Worm (Caenorhabditis elegans) whole organism, L2 larva: ENCODE results near the gene srx-12.

Experiments
- C34F6.9 ChIP-seq: fragments of 150-350 bp; optimal IDR thresholded peaks from 2 replicates; lab custom pipeline; 2014; ENCODE audit warnings: missing biosample characterization, missing genetic modification characterization
- F13H6.1 ChIP-seq: sonication (generic microtip); optimal IDR thresholded peaks from 2 replicates; lab custom pipeline; 2016; ENCODE audit warnings: missing genetic modification characterization, missing compliant biosample characterization
- Y55F3AM.14 ChIP-seq: fragments of 200-800 bp; sonication (Bioruptor generic); optimal IDR thresholded peaks from 2 replicates; lab custom pipeline; 2018; ENCODE audit warnings: mild to moderate bottlenecking, missing genetic modification characterization, missing compliant biosample characterization
- ZK546.5 ChIP-seq: sonication (generic microtip); optimal IDR thresholded peaks from 2 replicates; lab custom pipeline; 2017; ENCODE audit warnings: missing biosample characterization, missing genetic modification characterization
- aly-2 ChIP-seq: fragments of 150-350 bp; optimal IDR thresholded peaks from 2 replicates; lab custom pipeline; 2014; ENCODE audit warnings: missing biosample characterization, missing genetic modification characterization
- ama-1 ChIP-seq: fragments of 150-350 bp; optimal IDR thresholded peaks from 2 replicates; lab custom pipeline; 2018; ENCODE audit warnings: inconsistent platforms
- blmp-1 ChIP-seq: sonication (generic microtip); optimal IDR thresholded peaks from 2 replicates; lab custom pipeline; 2017; ENCODE audit warnings: missing genetic modification characterization, mild to moderate bottlenecking, missing compliant biosample characterization, antibody characterized with exemption, moderate library complexity; ENCODE audit not compliant: insufficient read depth
- ceh-16 ChIP-seq: fragments of 150-350 bp; optimal IDR thresholded peaks from 2 replicates; lab custom pipeline; 2014; ENCODE audit warnings: missing biosample characterization, missing genetic modification characterization
- ceh-82 ChIP-seq: fragments of 150-350 bp; optimal IDR thresholded peaks from 2 replicates; lab custom pipeline; 2014; ENCODE audit warnings: missing biosample characterization, missing genetic modification characterization
- crh-2 ChIP-seq: sonication (generic microtip); optimal IDR thresholded peaks from 2 replicates; lab custom pipeline; 2017; ENCODE audit warnings: missing biosample characterization, missing genetic modification characterization
- dmd-4 ChIP-seq: sonication (generic microtip); optimal IDR thresholded peaks from 2 replicates; lab custom pipeline; 2017; ENCODE audit warnings: missing biosample characterization, missing genetic modification characterization
- egl-27 ChIP-seq: sonication (generic microtip); optimal IDR thresholded peaks from 3 replicates; lab custom pipeline; 2017; ENCODE audit warnings: missing biosample characterization, missing genetic modification reagents, missing genetic modification characterization
- elt-1 ChIP-seq: fragments of 150-350 bp; optimal IDR thresholded peaks from 2 replicates; lab custom pipeline; 2014; ENCODE audit warnings: missing biosample characterization, missing genetic modification characterization
- elt-3 ChIP-seq: sonication (generic microtip); optimal IDR thresholded peaks from 2 replicates; lab custom pipeline; 2017; ENCODE audit warnings: missing biosample characterization, missing genetic modification characterization
- fos-1 ChIP-seq: fragments of 150-350 bp; optimal IDR thresholded peaks from 2 replicates; lab custom pipeline; 2014; ENCODE audit warnings: missing biosample characterization, missing genetic modification characterization
- gmeb-1 ChIP-seq: fragments of 150-350 bp; optimal IDR thresholded peaks from 2 replicates; lab custom pipeline; 2014; ENCODE audit warnings: missing biosample characterization, missing genetic modification characterization
- lin-11 ChIP-seq: fragments of 150-350 bp; sonication (generic microtip); optimal IDR thresholded peaks from 2 replicates; lab custom pipeline; 2014; ENCODE audit warnings: missing biosample characterization, missing genetic modification characterization, inconsistent platforms, mixed read lengths
- lin-13 ChIP-seq: fragments of 150-350 bp; optimal IDR thresholded peaks from 2 replicates; lab custom pipeline; 2014; ENCODE audit warnings: missing biosample characterization, missing genetic modification reagents, missing genetic modification characterization
- lin-39 ChIP-seq: fragments of 150-350 bp; optimal IDR thresholded peaks from 2 replicates; lab custom pipeline; 2014; ENCODE audit warnings: missing biosample characterization, missing genetic modification reagents, missing genetic modification characterization
- lsy-2 ChIP-seq, 2 experiments: fragments of 150-350 bp in 1 of 2; sonication (generic microtip) in 1 of 2; optimal IDR thresholded peaks; 2 replicates each; lab custom pipeline; 2014 to 2017; ENCODE audit warnings: missing biosample characterization in 2 of 2, missing genetic modification characterization in 2 of 2
- mab-5 ChIP-seq: fragments of 150-350 bp; optimal IDR thresholded peaks from 2 replicates; lab custom pipeline; 2014; ENCODE audit warnings: missing biosample characterization, missing genetic modification characterization
- mbf-1 ChIP-seq: sonication (generic microtip); optimal IDR thresholded peaks from 2 replicates; lab custom pipeline; 2017; ENCODE audit warnings: missing biosample characterization, missing genetic modification characterization
- mdl-1 ChIP-seq, 2 experiments: fragments of 150-350 bp in 1 of 2; sonication (generic microtip) in 1 of 2; optimal IDR thresholded peaks; 2 replicates each; lab custom pipeline; 2017; ENCODE audit warnings: missing biosample characterization in 2 of 2, missing genetic modification characterization in 2 of 2
- nhr-10 ChIP-seq: sonication (generic microtip); optimal IDR thresholded peaks from 2 replicates; lab custom pipeline; 2017; ENCODE audit warnings: missing biosample characterization, missing genetic modification characterization
- nhr-11 ChIP-seq: fragments of 150-350 bp; optimal IDR thresholded peaks from 2 replicates; lab custom pipeline; 2014; ENCODE audit warnings: missing biosample characterization, missing genetic modification characterization
- nhr-12 ChIP-seq: fragments of 150-350 bp; optimal IDR thresholded peaks from 2 replicates; lab custom pipeline; 2014; ENCODE audit warnings: missing biosample characterization, missing genetic modification characterization
- nhr-129 ChIP-seq: fragments of 150-350 bp; optimal IDR thresholded peaks from 2 replicates; lab custom pipeline; 2014; ENCODE audit warnings: missing biosample characterization, missing genetic modification characterization
- nhr-21 ChIP-seq: fragments of 150-350 bp; optimal IDR thresholded peaks from 2 replicates; lab custom pipeline; 2014; ENCODE audit warnings: missing biosample characterization, missing genetic modification characterization
- nhr-23 ChIP-seq: fragments of 150-350 bp; optimal IDR thresholded peaks from 2 replicates; lab custom pipeline; 2014; ENCODE audit warnings: missing biosample characterization, missing genetic modification reagents, missing genetic modification characterization
- nhr-237 ChIP-seq: fragments of 150-350 bp; optimal IDR thresholded peaks from 2 replicates; lab custom pipeline; 2014; ENCODE audit warnings: missing biosample characterization, missing genetic modification characterization
- nhr-25 ChIP-seq: fragments of 150-350 bp; sonication (generic microtip); optimal IDR thresholded peaks from 3 replicates; lab custom pipeline; 2014; ENCODE audit warnings: missing biosample characterization, missing genetic modification characterization
- nhr-6 ChIP-seq: fragments of 150-350 bp; optimal IDR thresholded peaks from 2 replicates; lab custom pipeline; 2014; ENCODE audit warnings: missing biosample characterization, missing genetic modification characterization
- peb-1 ChIP-seq: fragments of 150-350 bp; optimal IDR thresholded peaks from 2 replicates; lab custom pipeline; 2014; ENCODE audit warnings: missing biosample characterization, missing genetic modification characterization
- sem-4 ChIP-seq: fragments of 150-350 bp; optimal IDR thresholded peaks from 2 replicates; lab custom pipeline; 2014; ENCODE audit warnings: missing biosample characterization, missing genetic modification reagents, missing genetic modification characterization
- skn-1 ChIP-seq: sonication (generic microtip); optimal IDR thresholded peaks from 2 replicates; lab custom pipeline; 2017; ENCODE audit warnings: missing biosample characterization, missing genetic modification characterization
- sma-3 ChIP-seq: sonication (generic microtip); optimal IDR thresholded peaks from 2 replicates; lab custom pipeline; 2016; ENCODE audit warnings: missing genetic modification reagents, missing genetic modification characterization, missing compliant biosample characterization
- unc-39 ChIP-seq: fragments of 150-350 bp; optimal IDR thresholded peaks from 2 replicates; lab custom pipeline; 2014; ENCODE audit warnings: missing biosample characterization, missing genetic modification characterization
- unc-55 ChIP-seq: fragments of 150-350 bp; sonication (generic microtip); optimal IDR thresholded peaks from 3 replicates; lab custom pipeline; 2014; ENCODE audit warnings: missing biosample characterization, missing genetic modification reagents, missing genetic modification characterization
- unc-62 ChIP-seq: fragments of 150-350 bp; optimal IDR thresholded peaks from 2 replicates; lab custom pipeline; 2014; ENCODE audit warnings: missing biosample characterization, missing genetic modification reagents, missing genetic modification characterization
- zag-1 ChIP-seq: fragments of 150-350 bp; optimal IDR thresholded peaks from 2 replicates; lab custom pipeline; 2014; ENCODE audit warnings: missing biosample characterization, missing genetic modification characterization
- ztf-1 ChIP-seq: fragments of 200-800 bp; sonication (Bioruptor generic); conservative IDR thresholded peaks from 2 replicates; pipeline ENCODE4 v1.3.6; 2022; ENCODE audit warnings: missing genetic modification characterization, missing compliant biosample characterization
- ztf-11 ChIP-seq: sonication (generic microtip); optimal IDR thresholded peaks from 2 replicates; lab custom pipeline; 2017; ENCODE audit warnings: missing biosample characterization, missing genetic modification characterization
- ztf-4 ChIP-seq: fragments of 150-350 bp; optimal IDR thresholded peaks from 2 replicates; lab custom pipeline; 2014; ENCODE audit warnings: missing biosample characterization, missing genetic modification characterization

The srx-12 gene

ce11 chrIV:1067430-1067829, 21.6 kb downstream of the srx-12 start, which contains the start of gene znf-782:
Gene znf-782, minus strand, starts transcription at chrIV:1067525.
- TF ChIP-seq ceh-16 (tag; lab: Kevin White, UChicago) (no peak), blmp-1 (no peak), C34F6.9 (tag; lab: Kevin White, UChicago) (no peak), nhr-10 (tag; lab: Kevin White, UChicago) (no peak), fos-1 (peak; percentile 41), F13H6.1 (tag; lab: Kevin White, UChicago) (peak; percentile 75), nhr-23 (no peak), unc-39 (tag; lab: Kevin White, UChicago) (no peak), Y55F3AM.14 (GFP tag; lab: Kevin White, UChicago) (no peak), mdl-1 (tag; optimal IDR thresholded peaks at IDR 0.05; lab: Kevin White, UChicago) (peak; percentile 38 to 74), crh-2 (tag; lab: Kevin White, UChicago) (no peak), aly-2 (tag; lab: Kevin White, UChicago) (no peak), mbf-1 (no peak), zag-1 (tag; lab: Kevin White, UChicago) (peak; percentile 8), ztf-4 (tag; lab: Kevin White, UChicago) (no peak), nhr-25 (tag; lab: Kevin White, UChicago) (no peak), egl-27 (tag; lab: Kevin White, UChicago) (no peak), lsy-2 (tag; optimal IDR thresholded peaks at IDR 0.05; lab: Kevin White, UChicago) (peak in 1 of 2 experiments; percentile 19), skn-1 (tag; lab: Kevin White, UChicago) (no peak), unc-55 (no peak), mab-5 (tag; lab: Kevin White, UChicago) (no peak), nhr-12 (no peak), ama-1 (lab: Kevin White, UChicago) (no peak), ceh-82 (tag; lab: Kevin White, UChicago) (no peak), sma-3 (GFP tag; lab: Kevin White, UChicago) (no peak), sem-4 (tag; lab: Kevin White, UChicago) (no peak)

- TF ChIP-seq ztf-1 (GFP tag; lab: Robert Waterston, UW) = no peak
- TF ChIP-seq lin-39 (tag; lab: Kevin White, UChicago) = no peak
- no peak for TF ChIP-seq elt-1 (tag; lab: Kevin White, UChicago)
- no peak for TF ChIP-seq unc-55
- no peak for TF ChIP-seq mdl-1 (tag; optimal IDR thresholded peaks at IDR 0.05; lab: Kevin White, UChicago)
- TF ChIP-seq mbf-1 = no peak
- TF ChIP-seq ZK546.5 (tag; lab: Kevin White, UChicago) = no peak
- no peak for TF ChIP-seq sem-4 (tag; lab: Kevin White, UChicago)
- no peak for TF ChIP-seq gmeb-1 (tag; lab: Kevin White, UChicago)
- TF ChIP-seq skn-1 (tag; lab: Kevin White, UChicago) = no peak
- TF ChIP-seq nhr-10 (tag; lab: Kevin White, UChicago) = no peak
- no peak for TF ChIP-seq ztf-4 (tag; lab: Kevin White, UChicago)
- TF ChIP-seq nhr-25 (tag; lab: Kevin White, UChicago) = no peak
- TF ChIP-seq lsy-2 (tag; optimal IDR thresholded peaks at IDR 0.05; lab: Kevin White, UChicago) = no peak
- TF ChIP-seq peb-1 (tag; lab: Kevin White, UChicago) = no peak
Measured at ce11 chrIV:1068730-1069244, 23.0 kb downstream of the srx-12 start.

DNA sequence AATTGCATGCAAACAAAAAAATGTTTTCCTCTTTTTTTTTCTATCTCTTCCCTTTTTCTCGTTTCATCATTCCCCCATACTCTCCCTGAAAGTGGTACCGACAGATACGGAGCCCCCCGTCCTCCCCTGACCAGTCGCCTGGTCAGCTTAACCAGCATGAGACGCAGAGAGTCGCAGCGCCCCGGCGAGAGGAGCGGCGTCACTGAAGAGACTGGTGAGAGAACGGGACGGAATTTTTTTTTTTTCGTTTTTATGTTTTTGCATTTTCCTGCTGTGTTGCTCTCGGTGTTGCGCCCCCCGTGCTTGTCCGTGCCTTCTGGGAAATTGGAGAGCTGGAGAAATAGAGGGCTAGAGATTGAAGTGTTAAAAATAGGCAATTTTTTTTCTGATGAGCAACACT, 24.6 kb downstream of the srx-12 start:
- no peak for TF ChIP-seq sma-3 (GFP tag; lab: Kevin White, UChicago)
- no peak for TF ChIP-seq ama-1 (lab: Kevin White, UChicago)
- TF ChIP-seq fos-1 = peak; percentile 86
- TF ChIP-seq mdl-1 (tag; optimal IDR thresholded peaks at IDR 0.05; lab: Kevin White, UChicago) = peak; percentile 87
- TF ChIP-seq blmp-1 = no peak
- TF ChIP-seq egl-27 (tag; lab: Kevin White, UChicago) = peak; percentile 81
- TF ChIP-seq gmeb-1 (tag; lab: Kevin White, UChicago) = peak; percentile 57
- no peak for TF ChIP-seq peb-1 (tag; lab: Kevin White, UChicago)
- peak; percentile 67 for TF ChIP-seq nhr-21 (tag; lab: Kevin White, UChicago)
- peak; percentile 73 for TF ChIP-seq nhr-129 (tag; lab: Kevin White, UChicago)
- no peak for TF ChIP-seq nhr-23
- TF ChIP-seq lsy-2 (tag; optimal IDR thresholded peaks at IDR 0.05; lab: Kevin White, UChicago) = peak; percentile 42 to 91
- peak; percentile 58 for TF ChIP-seq ceh-82 (tag; lab: Kevin White, UChicago)
- TF ChIP-seq dmd-4 (tag; lab: Kevin White, UChicago) = no peak
- TF ChIP-seq lin-13 (GFP tag; lab: Kevin White, UChicago) = peak; percentile 63
- TF ChIP-seq F13H6.1 (tag; lab: Kevin White, UChicago) = peak; percentile 100
- TF ChIP-seq ceh-16 (tag; lab: Kevin White, UChicago) = no peak
- no peak for TF ChIP-seq elt-1 (tag; lab: Kevin White, UChicago)
- TF ChIP-seq nhr-25 (tag; lab: Kevin White, UChicago) = no peak
- peak; percentile 52 for TF ChIP-seq crh-2 (tag; lab: Kevin White, UChicago)
- no peak for TF ChIP-seq ZK546.5 (tag; lab: Kevin White, UChicago)
- TF ChIP-seq ztf-4 (tag; lab: Kevin White, UChicago) = peak; percentile 4
- no peak for TF ChIP-seq nhr-237
- no peak for TF ChIP-seq nhr-10 (tag; lab: Kevin White, UChicago)
- TF ChIP-seq nhr-6 (tag; lab: Kevin White, UChicago) = no peak
- TF ChIP-seq ztf-1 (GFP tag; lab: Robert Waterston, UW) = no peak
- TF ChIP-seq unc-62 (GFP tag; lab: Kevin White, UChicago) = peak; percentile 22
- no peak for TF ChIP-seq ztf-11
- TF ChIP-seq mbf-1 = no peak
- TF ChIP-seq lin-11 (tag; lab: Kevin White, UChicago) = peak; percentile 85
- TF ChIP-seq unc-39 (tag; lab: Kevin White, UChicago) = no peak
- no peak for TF ChIP-seq nhr-12
- TF ChIP-seq aly-2 (tag; lab: Kevin White, UChicago) = no peak
- TF ChIP-seq elt-3 (tag; lab: Kevin White, UChicago) = no peak
- peak; percentile 83 for TF ChIP-seq C34F6.9 (tag; lab: Kevin White, UChicago)
- TF ChIP-seq lin-39 (tag; lab: Kevin White, UChicago) = no peak
- TF ChIP-seq skn-1 (tag; lab: Kevin White, UChicago) = no peak
- TF ChIP-seq nhr-11 = peak; percentile 45
- TF ChIP-seq sem-4 (tag; lab: Kevin White, UChicago) = peak; percentile 82
- peak; percentile 96 for TF ChIP-seq zag-1 (tag; lab: Kevin White, UChicago)
- peak; percentile 96 for TF ChIP-seq unc-55
